4 worm cellular contexts compared by ENCODE assay signal in genomic region chrX:9637700-9638099, ce11.
TF ChIP-seq lines count a peak whose summit lies in the region.

No protein-coding gene starts in this region.

TF ChIP-seq in whole organism, L2 larva, 48 proteins besides CTCF, POLR2A, EP300 and RAD21 (continued from another document):
- peak; percentile 32 for TF ChIP-seq unc-55 (GFP tag; optimal IDR thresholded peaks at IDR 0.05; lab: Kevin White, UChicago)
- TF ChIP-seq nhr-237 (tag; optimal IDR thresholded peaks at IDR 0.05; lab: Kevin White, UChicago) = no peak
- TF ChIP-seq lin-13 (GFP tag; optimal IDR thresholded peaks at IDR 0.05; lab: Kevin White, UChicago) = peak; percentile 40
- TF ChIP-seq nhr-25 (tag; optimal IDR thresholded peaks at IDR 0.05; lab: Kevin White, UChicago) = peak; percentile 18
- peak; percentile 21 for TF ChIP-seq F13H6.1 (tag; optimal IDR thresholded peaks at IDR 0.05; lab: Kevin White, UChicago)
- peak; percentile 15 for TF ChIP-seq fos-1 (tag; optimal IDR thresholded peaks at IDR 0.05; lab: Kevin White, UChicago)
- TF ChIP-seq C34F6.9 (tag; optimal IDR thresholded peaks at IDR 0.05; lab: Kevin White, UChicago) = peak; percentile 21
- TF ChIP-seq nhr-129 (tag; optimal IDR thresholded peaks at IDR 0.05; lab: Kevin White, UChicago) = peak; percentile 62

TF ChIP-seq in whole organism, L4 larva, 104 proteins besides CTCF, POLR2A, EP300 and RAD21 (continued from another document and continues in another):
- TF ChIP-seq R02D3.7 (tag; optimal IDR thresholded peaks at IDR 0.05; lab: Kevin White, UChicago) (no peak), mxl-2 (GFP tag; conservative IDR thresholded peaks at IDR 0.05; lab: Robert Waterston, UW) (peak; percentile 77), ceh-28 (tag; optimal IDR thresholded peaks at IDR 0.05; lab: Kevin White, UChicago) (no peak), zfp-3 (GFP tag; conservative IDR thresholded peaks at IDR 0.05; lab: Robert Waterston, UW) (no peak), unc-39 (tag; optimal IDR thresholded peaks at IDR 0.05; lab: Kevin White, UChicago) (no peak), mxl-3 (GFP tag; optimal IDR thresholded peaks at IDR 0.05; lab: Kevin White, UChicago) (peak; percentile 41), madf-9 (GFP tag; conservative IDR thresholded peaks at IDR 0.05; lab: Robert Waterston, UW) (peak; percentile 83), snpc-4 (tag; optimal IDR thresholded peaks at IDR 0.05; lab: Kevin White, UChicago) (no peak), set-16 (GFP tag; IDR thresholded peaks at IDR 0.05; lab: Robert Waterston, UW) (no peak), pqm-1 (tag; optimal IDR thresholded peaks at IDR 0.05; lab: Kevin White, UChicago) (no peak), lin-1 (GFP tag; IDR thresholded peaks at IDR 0.05; lab: Robert Waterston, UW) (peak; percentile 81), daf-16 (GFP tag; optimal IDR thresholded peaks at IDR 0.05; lab: Kevin White, UChicago) (peak; percentile 58 to 91), daf-16 (tag; optimal IDR thresholded peaks at IDR 0.05; lab: Kevin White, UChicago) (peak; percentile 30), unc-62 (GFP tag; optimal IDR thresholded peaks at IDR 0.05 in 1 of 2; lab: Kevin White, UChicago) (no peak), unc-62 (tag; optimal IDR thresholded peaks at IDR 0.05; lab: Kevin White, UChicago) (no peak), saeg-2 (GFP tag; IDR thresholded peaks at IDR 0.05; lab: Robert Waterston, UW) (peak; percentile 76; the same call in 1 of the 2 replicates), hmg-1.1 (GFP tag; IDR thresholded peaks at IDR 0.05; lab: Robert Waterston, UW) (peak; percentile 87), lsy-2 (tag; optimal IDR thresholded peaks at IDR 0.05; lab: Kevin White, UChicago) (peak in 1 of 2 experiments; percentile 41), nhr-237 (tag; optimal IDR thresholded peaks at IDR 0.05; lab: Kevin White, UChicago) (no peak), lin-39 (tag; optimal IDR thresholded peaks at IDR 0.05; lab: Kevin White, UChicago) (no peak), ceh-82 (tag; optimal IDR thresholded peaks at IDR 0.05; lab: Kevin White, UChicago) (no peak), unc-130 (GFP tag; optimal IDR thresholded peaks at IDR 0.05; lab: Kevin White, UChicago) (peak; percentile 30), Y105C5A.15 (GFP tag; IDR thresholded peaks at IDR 0.05; lab: Robert Waterston, UW) (0 out of 2 replicates have a peak, but pooled peaks have one; percentile 34), mdl-1 (tag; optimal IDR thresholded peaks at IDR 0.05; lab: Kevin White, UChicago) (no peak), nhr-6 (tag; optimal IDR thresholded peaks at IDR 0.05; lab: Kevin White, UChicago) (no peak), attf-4 (tag; optimal IDR thresholded peaks at IDR 0.05; lab: Kevin White, UChicago) (no peak), D1046.2 (GFP tag; IDR thresholded peaks at IDR 0.05; lab: Robert Waterston, UW) (no peak), dmd-8 (GFP tag; IDR thresholded peaks at IDR 0.05; lab: Robert Waterston, UW) (peak; percentile 94), rbr-2 (tag; optimal IDR thresholded peaks at IDR 0.05; lab: Kevin White, UChicago) (peak; percentile 58), hlh-30 (tag; optimal IDR thresholded peaks at IDR 0.05; lab: Kevin White, UChicago; ENCODE audit: insufficient read depth) (no peak), aly-2 (tag; optimal IDR thresholded peaks at IDR 0.05; lab: Kevin White, UChicago) (no peak), madf-5 (GFP tag; IDR thresholded peaks at IDR 0.05; lab: Robert Waterston, UW) (peak; percentile 86 to 87; a peak in 2 of 4 replicates), zip-11 (GFP tag; IDR thresholded peaks at IDR 0.05; lab: Robert Waterston, UW) (peak; percentile 59; the same call in 1 of the 2 replicates), daf-8 (GFP tag; IDR thresholded peaks at IDR 0.05; lab: Robert Waterston, UW) (no peak), spr-1 (tag; optimal IDR thresholded peaks at IDR 0.05; lab: Kevin White, UChicago) (peak; percentile 73), ama-1 (optimal IDR thresholded peaks at IDR 0.05; lab: Kevin White, UChicago) (no peak), ZK546.5 (tag; optimal IDR thresholded peaks at IDR 0.05; lab: Kevin White, UChicago) (no peak), fos-1 (tag; optimal IDR thresholded peaks at IDR 0.05; lab: Kevin White, UChicago) (no peak), egl-43 (GFP tag; IDR thresholded peaks at IDR 0.05; lab: Robert Waterston, UW) (no peak), jun-1 (tag; optimal IDR thresholded peaks at IDR 0.05; lab: Kevin White, UChicago) (no peak), arid-1 (GFP tag; conservative IDR thresholded peaks at IDR 0.05; lab: Robert Waterston, UW) (peak; percentile 85)

TF ChIP-seq in whole organism, late embryonic, 69 proteins besides CTCF, POLR2A, EP300 and RAD21 (continued from another document):
- TF ChIP-seq ceh-22 (tag; optimal IDR thresholded peaks at IDR 0.05; lab: Kevin White, UChicago) (no peak), ceh-30 (tag; optimal IDR thresholded peaks at IDR 0.05; lab: Kevin White, UChicago) (peak; percentile 69), unc-42 (tag; optimal IDR thresholded peaks at IDR 0.05; lab: Kevin White, UChicago) (peak; percentile 11), unc-3 (GFP tag; conservative IDR thresholded peaks at IDR 0.05; lab: Robert Waterston, UW) (peak; percentile 90), unc-3 (tag; optimal IDR thresholded peaks at IDR 0.05; lab: Kevin White, UChicago) (peak; percentile 79), pag-3 (tag; optimal IDR thresholded peaks at IDR 0.05; lab: Kevin White, UChicago; ENCODE audit: borderline replicate concordance) (peak; percentile 79), T23F11.4 (GFP tag; optimal IDR thresholded peaks at IDR 0.05; lab: Kevin White, UChicago) (peak; percentile 79), lim-6 (tag; optimal IDR thresholded peaks at IDR 0.05; lab: Kevin White, UChicago) (no peak), nfya-1 (tag; optimal IDR thresholded peaks at IDR 0.05; lab: Kevin White, UChicago) (peak; percentile 44), ttx-3 (tag; optimal IDR thresholded peaks at IDR 0.05; lab: Kevin White, UChicago) (peak; percentile 84), madf-2 (tag; optimal IDR thresholded peaks at IDR 0.05; lab: Kevin White, UChicago) (peak; percentile 74), ceh-31 (tag; optimal IDR thresholded peaks at IDR 0.05; lab: Kevin White, UChicago) (peak; percentile 57), hlh-13 (GFP tag; optimal IDR thresholded peaks at IDR 0.05; lab: Kevin White, UChicago) (peak; percentile 81), hlh-30 (tag; optimal IDR thresholded peaks at IDR 0.05; lab: Kevin White, UChicago; ENCODE audit: insufficient read depth) (no peak), unc-55 (GFP tag; optimal IDR thresholded peaks at IDR 0.05; lab: Kevin White, UChicago) (no peak), elt-4 (tag; optimal IDR thresholded peaks at IDR 0.05; lab: Kevin White, UChicago) (no peak), gmeb-2 (tag; optimal IDR thresholded peaks at IDR 0.05; lab: Kevin White, UChicago) (peak; percentile 82), ets-4 (tag; optimal IDR thresholded peaks at IDR 0.05; lab: Kevin White, UChicago) (no peak), ahr-1 (tag; optimal IDR thresholded peaks at IDR 0.05; lab: Kevin White, UChicago) (peak; percentile 74), mec-3 (tag; optimal IDR thresholded peaks at IDR 0.05; lab: Kevin White, UChicago; ENCODE audit: borderline replicate concordance) (peak; percentile 44), pqm-1 (tag; optimal IDR thresholded peaks at IDR 0.05; lab: Kevin White, UChicago) (no peak), ceh-45 (GFP tag; IDR thresholded peaks at IDR 0.05; lab: Robert Waterston, UW) (peak; percentile 85), C38D4.7 (GFP tag; optimal IDR thresholded peaks at IDR 0.05; lab: Kevin White, UChicago) (peak; percentile 77), pat-9 (tag; optimal IDR thresholded peaks at IDR 0.05; lab: Kevin White, UChicago) (peak; percentile 78), odd-2 (tag; optimal IDR thresholded peaks at IDR 0.05; lab: Kevin White, UChicago) (peak; percentile 22), ceh-34 (tag; optimal IDR thresholded peaks at IDR 0.05; lab: Kevin White, UChicago) (peak; percentile 75), ceh-2 (tag; optimal IDR thresholded peaks at IDR 0.05; lab: Kevin White, UChicago) (peak; percentile 63), sdc-2 (tag; optimal IDR thresholded peaks at IDR 0.05; lab: Kevin White, UChicago) (peak; percentile 67), npax-4 (tag; optimal IDR thresholded peaks at IDR 0.05; lab: Kevin White, UChicago) (peak; percentile 71), F13H6.1 (tag; optimal IDR thresholded peaks at IDR 0.05; lab: Kevin White, UChicago) (peak; percentile 61), ceh-14 (tag; optimal IDR thresholded peaks at IDR 0.05; lab: Kevin White, UChicago) (peak; percentile 84), unc-86 (tag; optimal IDR thresholded peaks at IDR 0.05; lab: Kevin White, UChicago) (peak; percentile 77), lin-11 (tag; optimal IDR thresholded peaks at IDR 0.05; lab: Kevin White, UChicago) (peak; percentile 80), fax-1 (tag; optimal IDR thresholded peaks at IDR 0.05; lab: Kevin White, UChicago) (peak; percentile 77), nhr-11 (tag; optimal IDR thresholded peaks at IDR 0.05; lab: Kevin White, UChicago) (no peak), pha-2 (tag; optimal IDR thresholded peaks at IDR 0.05; lab: Kevin White, UChicago) (peak; percentile 83), K02D7.2 (tag; optimal IDR thresholded peaks at IDR 0.05; lab: Kevin White, UChicago) (peak; percentile 89), fkh-6 (tag; optimal IDR thresholded peaks at IDR 0.05; lab: Kevin White, UChicago) (peak; percentile 83), Y22D7AL.16 (tag; optimal IDR thresholded peaks at IDR 0.05; lab: Kevin White, UChicago) (peak; percentile 82), ceh-6 (GFP tag; optimal IDR thresholded peaks at IDR 0.05; lab: Kevin White, UChicago) (peak; percentile 90), pha-4 (tag; optimal IDR thresholded peaks at IDR 0.05; lab: Kevin White, UChicago) (no peak), ceh-18 (tag; optimal IDR thresholded peaks at IDR 0.05; lab: Kevin White, UChicago) (peak; percentile 59), pros-1 (tag; optimal IDR thresholded peaks at IDR 0.05; lab: Kevin White, UChicago) (peak; percentile 24), rnt-1 (tag; optimal IDR thresholded peaks at IDR 0.05; lab: Kevin White, UChicago) (peak; percentile 38), ceh-19 (GFP tag; optimal IDR thresholded peaks at IDR 0.05; lab: Kevin White, UChicago) (peak; percentile 71)
TF ChIP-seq in whole organism, late embryonic: peak in this region for 59.

TF ChIP-seq in whole organism, mixed stage, embryonic, 35 proteins besides CTCF, POLR2A, EP300 and RAD21 (continued from another document):
- peak; percentile 73 for TF ChIP-seq nhr-237 (tag; optimal IDR thresholded peaks at IDR 0.05; lab: Kevin White, UChicago)
